Worm (Caenorhabditis elegans): Measurements from ENCODE around the gene zipt-7.1.

The zipt-7.1 gene

DNA sequence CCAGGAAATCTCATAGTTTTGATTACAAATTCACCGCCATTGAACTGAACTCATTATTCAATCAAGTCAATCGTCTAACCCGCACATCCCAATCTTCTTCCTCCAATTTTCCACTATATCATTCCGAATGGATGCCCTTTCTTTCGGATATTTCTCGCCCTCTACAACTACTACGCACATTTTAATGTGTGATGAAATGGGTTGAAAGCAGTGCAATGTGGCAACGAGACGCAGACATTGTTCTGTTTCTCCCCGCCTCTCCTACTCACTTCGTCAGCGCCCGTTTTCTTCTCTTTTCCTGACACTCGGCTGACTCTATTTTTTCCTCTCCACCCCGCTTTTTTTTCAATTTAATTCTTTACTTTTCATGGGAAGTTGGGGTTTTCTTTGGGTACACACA lies 19.3 kb downstream of the zipt-7.1 start:
- TF ChIP-seq snpc-4 (tag; optimal IDR thresholded peaks at IDR 0.05), result peak; percentile 28
- no peak for TF ChIP-seq nhr-12 (tag; optimal IDR thresholded peaks at IDR 0.05)
- TF ChIP-seq ceh-28 (tag; optimal IDR thresholded peaks at IDR 0.05), result no peak
- peak; percentile 28 for TF ChIP-seq pha-4 (tag; optimal IDR thresholded peaks at IDR 0.05)
- TF ChIP-seq nfya-1 (tag; optimal IDR thresholded peaks at IDR 0.05; ENCODE audit: insufficient read depth), result peak; percentile 66
- no peak for TF ChIP-seq ceh-16 (tag; optimal IDR thresholded peaks at IDR 0.05)
- TF ChIP-seq nhr-43 (tag; optimal IDR thresholded peaks at IDR 0.05; ENCODE audit: poor library complexity, severe bottlenecking), result no peak
- TF ChIP-seq nhr-237 (tag; optimal IDR thresholded peaks at IDR 0.05), result no peak
- TF ChIP-seq pqm-1 (tag; optimal IDR thresholded peaks at IDR 0.05), result peak; percentile 4
- no peak for TF ChIP-seq ama-1 (optimal IDR thresholded peaks at IDR 0.05)
- TF ChIP-seq nhr-76 (tag; optimal IDR thresholded peaks at IDR 0.05), result no peak
- peak; percentile 42 for TF ChIP-seq nhr-23 (tag; optimal IDR thresholded peaks at IDR 0.05)
- peak; percentile 5 for TF ChIP-seq lin-15B (tag; optimal IDR thresholded peaks at IDR 0.05)
- TF ChIP-seq lsy-12 (tag; optimal IDR thresholded peaks at IDR 0.05), result no peak
- TF ChIP-seq elt-2 (tag; optimal IDR thresholded peaks at IDR 0.05), result peak; percentile 15
- TF ChIP-seq nhr-11 (tag; optimal IDR thresholded peaks at IDR 0.05), result no peak
- peak; percentile 93 for TF ChIP-seq egl-5 (tag; optimal IDR thresholded peaks at IDR 0.05)
- TF ChIP-seq hmg-11 (tag; optimal IDR thresholded peaks at IDR 0.05), result peak; percentile 90
- no peak for TF ChIP-seq elt-3 (tag; optimal IDR thresholded peaks at IDR 0.05)
- TF ChIP-seq lin-39 (tag; optimal IDR thresholded peaks at IDR 0.05), result peak; percentile 67
- TF ChIP-seq sea-2 (GFP tag; optimal IDR thresholded peaks at IDR 0.05), result no peak

DNA sequence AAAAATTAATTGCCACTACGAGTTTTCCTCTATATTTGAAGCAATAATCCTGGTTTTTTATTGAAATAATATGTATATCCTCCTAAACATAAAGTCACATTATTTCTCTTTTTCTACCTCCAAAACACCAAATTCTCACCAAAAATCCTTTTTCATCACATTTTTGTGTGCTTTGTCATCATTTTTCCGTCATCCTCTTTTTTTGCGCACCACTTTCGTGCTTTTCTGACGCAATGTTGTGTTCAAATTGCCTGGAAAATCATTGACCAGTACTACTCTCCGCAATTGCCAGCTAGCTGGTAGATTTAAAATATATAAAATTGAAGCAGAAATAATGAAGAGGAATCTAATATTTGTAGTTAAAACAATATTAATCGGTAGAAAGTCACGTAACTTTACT lies 19.9 kb downstream of the zipt-7.1 start:
- TF ChIP-seq egl-27 (tag; optimal IDR thresholded peaks at IDR 0.05), result no peak
- peak; percentile 45 for TF ChIP-seq skn-1 (tag; optimal IDR thresholded peaks at IDR 0.05)
- no peak for TF ChIP-seq ztf-11 (tag; optimal IDR thresholded peaks at IDR 0.05)

DNA sequence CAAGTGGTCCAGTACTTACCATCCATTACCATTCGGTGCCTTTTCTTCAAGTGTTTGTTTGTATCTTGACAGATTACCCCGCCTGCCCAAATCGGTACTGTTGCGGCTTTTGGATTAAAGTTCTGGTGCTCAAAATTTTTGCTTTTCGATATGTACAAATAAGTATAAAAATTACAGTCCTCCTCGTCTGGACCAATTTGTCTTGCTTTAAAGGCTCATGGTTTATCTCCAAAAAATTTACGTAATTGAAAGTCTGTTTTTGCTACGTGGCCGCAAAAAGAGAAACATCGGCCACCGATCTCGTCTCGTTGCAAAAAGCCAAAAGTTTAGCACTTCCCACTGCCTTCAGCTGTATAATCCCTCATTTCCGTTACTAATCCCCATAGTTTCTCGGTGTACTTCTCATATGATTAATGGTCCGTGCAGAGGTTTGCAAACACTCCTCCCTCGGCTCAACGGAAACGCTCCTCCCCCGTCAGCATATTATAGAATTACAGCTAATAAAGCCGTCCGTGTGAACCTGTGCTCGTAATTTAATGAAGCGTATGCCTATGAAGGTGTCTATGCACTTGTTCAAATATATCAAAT lies 20.5 kb downstream of the zipt-7.1 start:
- TF ChIP-seq lin-39 (tag; optimal IDR thresholded peaks at IDR 0.05) (peak; percentile 77), hmg-11 (tag; optimal IDR thresholded peaks at IDR 0.05) (no peak), ztf-11 (tag; optimal IDR thresholded peaks at IDR 0.05) (no peak)

DNA sequence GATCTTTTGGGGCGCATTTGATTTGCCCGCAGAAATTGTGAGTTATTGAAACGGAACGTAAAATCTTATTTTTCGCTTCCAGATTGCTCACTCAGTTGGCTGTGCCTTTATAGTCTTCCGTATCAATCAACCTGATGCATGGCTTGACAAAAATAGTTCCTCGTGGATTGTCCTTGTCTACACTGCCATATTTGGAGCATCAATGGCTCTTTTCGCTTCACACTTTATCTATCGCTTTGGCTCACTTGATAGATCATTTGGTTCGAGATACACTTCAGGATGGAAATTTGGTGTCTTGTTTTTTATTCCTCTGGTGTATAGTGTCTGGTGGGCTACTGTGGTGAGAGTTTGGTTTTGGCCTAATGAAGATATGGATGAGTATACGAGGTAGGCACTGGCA lies 22.2 kb downstream of the zipt-7.1 start:
- TF ChIP-seq nhr-28 (tag; optimal IDR thresholded peaks at IDR 0.05), result no peak
- no peak for TF ChIP-seq nhr-23 (tag; optimal IDR thresholded peaks at IDR 0.05)
- TF ChIP-seq mml-1 (tag; optimal IDR thresholded peaks at IDR 0.05), result no peak
- TF ChIP-seq aly-2 (tag; optimal IDR thresholded peaks at IDR 0.05), result no peak
- TF ChIP-seq R02D3.7 (tag; optimal IDR thresholded peaks at IDR 0.05), result no peak
- no peak for TF ChIP-seq ama-1 (optimal IDR thresholded peaks at IDR 0.05)
- TF ChIP-seq sea-2 (GFP tag; optimal IDR thresholded peaks at IDR 0.05), result no peak

DNA sequence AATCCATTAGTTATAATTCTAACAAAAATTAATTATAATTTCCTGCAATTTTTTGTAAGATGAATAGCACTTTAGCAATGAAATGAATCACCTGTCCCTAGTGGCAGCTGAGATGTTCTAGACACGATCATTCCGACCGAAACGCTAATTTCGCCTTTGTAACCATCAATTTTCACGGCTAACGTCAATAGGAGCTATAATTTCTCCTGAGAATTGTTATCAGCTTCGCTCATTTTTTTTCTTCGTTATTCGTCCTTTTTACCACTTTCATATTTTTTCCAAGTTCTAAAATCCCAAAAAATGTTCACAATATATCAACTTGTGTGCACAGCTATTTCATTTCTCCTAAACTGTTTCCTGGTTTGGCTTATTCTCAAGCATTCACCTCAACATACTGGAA lies 22.7 kb downstream of the zipt-7.1 start, which contains the start of gene str-187:
TSS of gene str-187 (plus strand) at position 301 of the 400 bp plus-strand sequence.
- no peak for TF ChIP-seq unc-39 (tag; optimal IDR thresholded peaks at IDR 0.05)
- no peak for TF ChIP-seq nhr-23 (tag; optimal IDR thresholded peaks at IDR 0.05)
- TF ChIP-seq ztf-11 (tag; optimal IDR thresholded peaks at IDR 0.05), result no peak
- no peak for TF ChIP-seq mdl-1 (tag; optimal IDR thresholded peaks at IDR 0.05)
- no peak for TF ChIP-seq unc-62 (GFP tag; optimal IDR thresholded peaks at IDR 0.05)
- TF ChIP-seq ztf-4 (tag; optimal IDR thresholded peaks at IDR 0.05), result no peak
- TF ChIP-seq nhr-237 (tag; optimal IDR thresholded peaks at IDR 0.05), result no peak
- TF ChIP-seq nhr-67 (tag; optimal IDR thresholded peaks at IDR 0.05), result no peak
- TF ChIP-seq skn-1 (tag; optimal IDR thresholded peaks at IDR 0.05), result no peak
- no peak for TF ChIP-seq ceh-28 (tag; optimal IDR thresholded peaks at IDR 0.05)
- no peak for TF ChIP-seq snpc-4 (tag; optimal IDR thresholded peaks at IDR 0.05)

DNA sequence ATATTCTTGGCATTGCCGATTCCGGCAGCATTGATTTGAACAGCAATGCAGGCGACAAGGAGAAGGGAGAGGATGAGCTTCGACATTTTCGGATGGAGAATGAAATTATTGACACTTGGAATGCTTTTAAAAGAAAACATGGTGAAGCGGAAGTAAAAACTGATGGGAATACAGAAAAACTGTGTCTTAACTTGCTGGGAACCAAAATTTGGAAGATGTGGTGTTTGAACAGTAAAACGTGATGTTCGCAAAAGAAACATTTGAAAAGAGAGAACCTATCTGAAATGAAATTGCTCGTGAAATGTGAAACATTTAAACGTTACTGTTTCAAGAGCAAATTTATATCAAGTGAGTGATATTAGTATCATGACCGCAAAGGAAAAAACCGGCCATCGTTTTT lies 23.2 kb downstream of the zipt-7.1 start, which contains the start of gene F26D10.13:
TSS of gene F26D10.13 (minus strand) at position 101 of the 400 bp plus-strand sequence.
- TF ChIP-seq lin-39 (tag; optimal IDR thresholded peaks at IDR 0.05) (no peak), aly-2 (tag; optimal IDR thresholded peaks at IDR 0.05) (no peak), mml-1 (tag; optimal IDR thresholded peaks at IDR 0.05) (no peak), ceh-16 (tag; optimal IDR thresholded peaks at IDR 0.05) (no peak), lsy-12 (tag; optimal IDR thresholded peaks at IDR 0.05) (no peak), fkh-2 (tag; optimal IDR thresholded peaks at IDR 0.05) (no peak), nhr-76 (tag; optimal IDR thresholded peaks at IDR 0.05) (no peak), nhr-43 (tag; optimal IDR thresholded peaks at IDR 0.05; ENCODE audit: poor library complexity, severe bottlenecking) (no peak), ceh-9 (tag; optimal IDR thresholded peaks at IDR 0.05) (no peak), elt-1 (tag; optimal IDR thresholded peaks at IDR 0.05) (no peak), nhr-67 (tag; optimal IDR thresholded peaks at IDR 0.05) (no peak), ceh-82 (tag; optimal IDR thresholded peaks at IDR 0.05) (no peak), unc-39 (tag; optimal IDR thresholded peaks at IDR 0.05) (no peak), eor-1 (tag; optimal IDR thresholded peaks at IDR 0.05) (no peak), ceh-28 (tag; optimal IDR thresholded peaks at IDR 0.05) (no peak)

Measured in whole organism, L3 larva.